Worm (Caenorhabditis elegans) whole organism, young adult: Measurements from ENCODE around the gene otpl-1.

ENCODE experiments used
- ceh-79 ChIP-seq: sonication (generic microtip); optimal IDR thresholded peaks from 2 replicates; lab custom pipeline; 2017; ENCODE audit warnings: mild to moderate bottlenecking, missing genetic modification characterization, missing compliant biosample characterization
- hlh-12 ChIP-seq: sonication (generic microtip); optimal IDR thresholded peaks from 2 replicates; lab custom pipeline; 2016; ENCODE audit warnings: missing genetic modification characterization, missing compliant biosample characterization
- lsl-1 ChIP-seq: fragments of 200-800 bp; sonication (Bioruptor generic); optimal IDR thresholded peaks from 2 replicates; lab custom pipeline; 2018; ENCODE audit warnings: mild to moderate bottlenecking, missing genetic modification characterization, moderate library complexity, missing compliant biosample characterization
- nfya-2 ChIP-seq: fragments of 200-800 bp; sonication (Bioruptor generic); IDR thresholded peaks from 2 replicates; pipeline ENCODE4 v1.3.6; 2022; ENCODE audit warnings: missing genetic modification reagents, missing genetic modification characterization, missing compliant biosample characterization
- rcor-1 ChIP-seq: fragments of 200-800 bp; sonication (Bioruptor generic); IDR thresholded peaks from 2 replicates; pipeline ENCODE4 v1.3.6; 2022; ENCODE audit warnings: missing genetic modification reagents, missing genetic modification characterization, missing compliant biosample characterization
- sdz-38 ChIP-seq: sonication (generic microtip); optimal IDR thresholded peaks from 2 replicates; lab custom pipeline; 2016; ENCODE audit warnings: missing genotype, missing genetic modification characterization, missing compliant biosample characterization
- snpc-4 ChIP-seq, 5 experiments: fragments of 150-350 bp in 1 of 5; sonication (generic microtip) in 4 of 5; optimal IDR thresholded peaks; 2 replicates each; lab custom pipeline; 2014 to 2018; ENCODE audit warnings: missing genetic modification characterization in 5 of 5, missing biosample characterization in 3 of 5, antibody characterized with exemption in 2 of 5, mild to moderate bottlenecking in 2 of 5, missing compliant biosample characterization in 2 of 5, missing genotype in 2 of 5, moderate library complexity in 2 of 5, missing genetic modification reagents in 1 of 5
- tbp1 ChIP-seq: fragments of 200-800 bp; sonication (Bioruptor generic); optimal IDR thresholded peaks from 2 replicates; lab custom pipeline; 2018; ENCODE audit warnings: mild to moderate bottlenecking, missing genetic modification characterization, missing compliant biosample characterization

ce11 chrIV:3608547-3609222 lies 39.9 kb downstream of the otpl-1 start:
- TF ChIP-seq rcor-1 (GFP tag; lab: Robert Waterston, UW) (no peak), tbp1 (GFP tag; lab: Kevin White, UChicago) (no peak), hlh-12 (tag; lab: Kevin White, UChicago) (no peak), ceh-79 (tag; lab: Kevin White, UChicago) (no peak), nfya-2 (no peak), snpc-4 (GFP tag; optimal IDR thresholded peaks at IDR 0.05; lab: Kevin White, UChicago) (no peak), snpc-4 (tag; optimal IDR thresholded peaks at IDR 0.05; lab: Kevin White, UChicago) (no peak), sdz-38 (tag; lab: Kevin White, UChicago) (no peak), lsl-1 (GFP tag; lab: Kevin White, UChicago) (no peak)
